Worm (Caenorhabditis elegans): Measurements from ENCODE around the gene Y45G12B.2.

The Y45G12B.2 gene

DNA sequence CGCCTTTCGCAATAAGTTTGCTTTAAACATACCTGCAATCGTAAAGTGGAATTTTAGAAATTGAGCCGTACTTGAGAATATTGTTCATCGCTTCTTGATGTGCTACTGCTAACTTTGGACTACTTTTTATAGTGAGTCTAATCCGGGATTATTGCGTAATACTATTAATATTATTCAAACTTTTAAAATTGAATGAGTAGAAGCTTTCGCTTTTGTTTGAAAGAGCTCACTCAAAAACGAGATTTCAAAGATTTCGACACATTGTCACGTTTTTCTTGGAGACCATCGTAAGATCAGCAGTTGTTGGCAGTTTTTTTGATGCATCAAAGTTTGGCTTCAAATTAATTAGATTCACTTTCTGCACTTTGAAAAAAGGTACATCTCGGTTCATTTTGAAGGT is 19.0 kb downstream of the Y45G12B.2 start, which contains the start of gene srt-28:
Gene srt-28 (minus strand): TSS at position 101 of the 400 bp plus-strand sequence.
- TF ChIP-seq snpc-4 (tag; optimal IDR thresholded peaks at IDR 0.05): no peak

DNA sequence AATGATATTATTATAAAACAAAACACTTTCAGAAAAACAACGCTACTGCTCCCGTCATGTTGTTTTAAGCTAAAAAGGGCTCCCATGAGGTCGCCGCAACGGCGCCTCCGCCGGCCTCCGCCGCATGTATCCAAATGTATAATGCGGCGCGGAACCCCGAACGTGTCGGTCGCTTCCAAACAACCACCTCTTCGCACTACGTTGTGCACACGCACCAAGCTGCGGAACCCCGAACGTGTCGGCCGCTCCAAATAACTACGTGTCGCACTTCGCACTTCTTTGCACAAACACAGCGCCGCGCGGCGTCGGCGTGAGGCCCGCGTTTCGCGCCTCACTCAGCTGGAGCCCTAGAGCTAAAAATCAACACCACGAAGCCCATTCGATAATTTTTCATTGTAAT is 22.4 kb downstream of the Y45G12B.2 start:
- TF ChIP-seq ztf-11 (tag; optimal IDR thresholded peaks at IDR 0.05): no peak
- TF ChIP-seq unc-62 (GFP tag; optimal IDR thresholded peaks at IDR 0.05): no peak
- TF ChIP-seq nhr-28 (tag; optimal IDR thresholded peaks at IDR 0.05): no peak
- TF ChIP-seq ceh-82 (tag; optimal IDR thresholded peaks at IDR 0.05): no peak
- no peak for TF ChIP-seq nhr-23 (tag; optimal IDR thresholded peaks at IDR 0.05)
- TF ChIP-seq nhr-76 (tag; optimal IDR thresholded peaks at IDR 0.05): no peak
- TF ChIP-seq mml-1 (tag; optimal IDR thresholded peaks at IDR 0.05): no peak
- TF ChIP-seq ztf-4 (tag; optimal IDR thresholded peaks at IDR 0.05): no peak
- TF ChIP-seq nhr-12 (tag; optimal IDR thresholded peaks at IDR 0.05): no peak
- TF ChIP-seq elt-1 (tag; optimal IDR thresholded peaks at IDR 0.05): no peak
- TF ChIP-seq elt-3 (tag; optimal IDR thresholded peaks at IDR 0.05): no peak
- no peak for TF ChIP-seq ama-1 (optimal IDR thresholded peaks at IDR 0.05)
- TF ChIP-seq sea-2 (GFP tag; optimal IDR thresholded peaks at IDR 0.05): no peak
- TF ChIP-seq daf-12 (tag; optimal IDR thresholded peaks at IDR 0.05): no peak
- no peak for TF ChIP-seq nhr-11 (tag; optimal IDR thresholded peaks at IDR 0.05)

DNA sequence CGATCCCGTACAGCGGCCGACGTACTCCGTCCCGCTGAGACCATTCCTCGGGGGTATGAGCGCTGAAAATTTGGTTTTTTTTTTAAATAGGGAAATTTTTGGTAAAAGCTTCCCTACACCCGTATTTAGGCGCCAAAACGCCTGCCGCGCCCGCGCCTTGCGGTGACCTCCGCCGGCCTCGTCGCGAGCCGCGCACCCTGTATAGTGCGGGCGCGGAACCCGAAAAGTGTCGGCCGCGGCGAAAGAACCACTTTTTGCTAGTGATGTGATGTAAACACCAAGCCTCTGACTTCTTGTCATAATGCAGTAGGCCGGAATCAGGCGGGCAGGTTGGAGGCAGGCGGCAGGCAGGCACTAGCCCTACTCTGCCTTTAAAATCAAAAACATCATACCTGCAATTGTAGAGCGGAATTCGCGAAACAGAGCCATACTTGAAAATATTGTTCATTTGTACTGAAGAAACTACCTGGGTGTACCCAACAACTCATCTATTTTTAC is 24.2 kb downstream of the Y45G12B.2 start, which contains the start of gene srt-29:
Gene srt-29 (minus strand): TSS at position 448 of the 498 bp plus-strand sequence.
- TF ChIP-seq R02D3.7 (tag; optimal IDR thresholded peaks at IDR 0.05) (no peak), hmg-11 (tag; optimal IDR thresholded peaks at IDR 0.05) (no peak), lin-15B (tag; optimal IDR thresholded peaks at IDR 0.05) (no peak), fkh-2 (tag; optimal IDR thresholded peaks at IDR 0.05) (no peak), nhr-23 (tag; optimal IDR thresholded peaks at IDR 0.05) (no peak), jun-1 (tag; optimal IDR thresholded peaks at IDR 0.05) (no peak), ztf-4 (tag; optimal IDR thresholded peaks at IDR 0.05) (no peak)

DNA sequence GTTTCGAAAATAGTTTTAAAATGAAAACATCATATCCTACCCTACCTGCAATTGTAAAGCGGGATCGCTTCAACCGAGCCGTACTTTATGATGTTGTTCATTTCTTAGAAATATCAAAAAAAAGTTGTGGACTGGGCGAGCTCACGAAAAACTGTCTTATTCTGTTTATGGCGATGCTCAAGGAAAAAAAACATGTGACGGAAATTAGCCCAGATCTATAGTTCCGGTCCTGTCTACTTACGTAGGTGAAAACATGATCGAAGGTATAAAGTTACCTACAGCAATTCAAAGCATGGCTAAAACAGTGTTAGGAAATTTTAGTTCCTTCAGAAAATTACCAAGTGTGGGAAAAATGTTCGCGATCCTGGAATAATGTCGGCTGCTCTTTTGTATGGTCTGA is 26.2 kb downstream of the Y45G12B.2 start, which contains the start of gene srt-27:
Gene srt-27 (minus strand): TSS at position 101 of the 400 bp plus-strand sequence.
- TF ChIP-seq nhr-11 (tag; optimal IDR thresholded peaks at IDR 0.05): no peak
- TF ChIP-seq pqm-1 (tag; optimal IDR thresholded peaks at IDR 0.05): no peak
- no peak for TF ChIP-seq aly-2 (tag; optimal IDR thresholded peaks at IDR 0.05)
- no peak for TF ChIP-seq egl-5 (tag; optimal IDR thresholded peaks at IDR 0.05)
- TF ChIP-seq mml-1 (tag; optimal IDR thresholded peaks at IDR 0.05): no peak
- no peak for TF ChIP-seq nhr-237 (tag; optimal IDR thresholded peaks at IDR 0.05)
- TF ChIP-seq egl-27 (tag; optimal IDR thresholded peaks at IDR 0.05): no peak
- no peak for TF ChIP-seq lin-15B (tag; optimal IDR thresholded peaks at IDR 0.05)

DNA sequence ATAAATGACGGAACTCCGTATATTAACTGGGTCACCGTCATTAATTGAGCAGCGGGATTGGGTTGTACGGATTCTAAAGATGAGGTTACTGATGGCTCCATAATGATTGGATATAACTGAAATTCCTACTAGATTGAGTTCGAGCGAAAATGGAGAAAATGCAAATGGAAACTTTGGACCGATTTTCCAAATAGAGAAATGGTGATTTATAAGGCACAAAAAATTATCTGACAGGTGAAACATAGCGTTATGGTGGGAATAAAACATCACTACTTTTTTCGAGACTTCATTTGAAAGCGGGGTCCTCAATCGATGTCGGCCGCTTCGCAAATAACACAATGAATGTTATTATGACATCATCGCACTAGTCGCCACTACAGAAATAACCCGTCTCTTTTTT is 28.0 kb downstream of the Y45G12B.2 start, which contains the start of gene srg-60:
Gene srg-60 (minus strand): TSS at position 101 of the 400 bp plus-strand sequence.
- no peak for TF ChIP-seq elt-1 (tag; optimal IDR thresholded peaks at IDR 0.05)
- TF ChIP-seq egl-5 (tag; optimal IDR thresholded peaks at IDR 0.05): no peak
- TF ChIP-seq elt-3 (tag; optimal IDR thresholded peaks at IDR 0.05): no peak
- TF ChIP-seq lin-39 (tag; optimal IDR thresholded peaks at IDR 0.05): no peak
- TF ChIP-seq daf-12 (tag; optimal IDR thresholded peaks at IDR 0.05): no peak
- TF ChIP-seq ama-1 (optimal IDR thresholded peaks at IDR 0.05): no peak
- TF ChIP-seq nhr-12 (tag; optimal IDR thresholded peaks at IDR 0.05): no peak
- TF ChIP-seq elt-2 (tag; optimal IDR thresholded peaks at IDR 0.05): no peak
- no peak for TF ChIP-seq jun-1 (tag; optimal IDR thresholded peaks at IDR 0.05)
- TF ChIP-seq lsy-12 (tag; optimal IDR thresholded peaks at IDR 0.05): no peak
- TF ChIP-seq nhr-23 (tag; optimal IDR thresholded peaks at IDR 0.05): no peak
- TF ChIP-seq ceh-82 (tag; optimal IDR thresholded peaks at IDR 0.05): no peak
- no peak for TF ChIP-seq mdl-1 (tag; optimal IDR thresholded peaks at IDR 0.05)
- TF ChIP-seq eor-1 (tag; optimal IDR thresholded peaks at IDR 0.05): no peak
- TF ChIP-seq ZK546.5 (tag; optimal IDR thresholded peaks at IDR 0.05): no peak
- TF ChIP-seq hmg-11 (tag; optimal IDR thresholded peaks at IDR 0.05): no peak
- TF ChIP-seq ceh-16 (tag; optimal IDR thresholded peaks at IDR 0.05): no peak
- TF ChIP-seq sea-2 (GFP tag; optimal IDR thresholded peaks at IDR 0.05): no peak
- no peak for TF ChIP-seq nhr-25 (tag; optimal IDR thresholded peaks at IDR 0.05)
- TF ChIP-seq skn-1 (tag; optimal IDR thresholded peaks at IDR 0.05): no peak

Data from whole organism, L3 larva.